Fruit fly (Drosophila melanogaster) whole organism, embryonic: ENCODE measurements around the gene CG14302.
A peak's percentile ranks its signal among the peaks of the same experiment; 100 is the strongest.

Experiments
- Abd-B ChIP-seq: fragments of 200-800 bp; sonication (Bioruptor generic); optimal IDR thresholded peaks from 2 replicates; lab custom pipeline; 2018; ENCODE audit warnings: missing biosample characterization, mild to moderate bottlenecking, missing genetic modification characterization, moderate library complexity
- Bdp1 ChIP-seq: fragments of 200-800 bp; sonication (Bioruptor generic); optimal IDR thresholded peaks from 3 replicates; lab custom pipeline; 2016; ENCODE audit warnings: missing biosample characterization, missing genetic modification characterization
- CG10321 ChIP-seq: fragments of 200-800 bp; sonication (Bioruptor generic); IDR thresholded peaks from 2 replicates; pipeline ENCODE4 v1.3.6; 2022; ENCODE audit warnings: missing biosample characterization, missing genetic modification characterization
- CG10431 ChIP-seq: fragments of 200-800 bp; sonication (Bioruptor generic); optimal IDR thresholded peaks from 3 replicates; lab custom pipeline; 2018; ENCODE audit warnings: missing biosample characterization, mild to moderate bottlenecking, missing genetic modification characterization
- CG12236 ChIP-seq: fragments of 200-800 bp; sonication (Bioruptor generic); optimal IDR thresholded peaks from 2 replicates; lab custom pipeline; 2016; ENCODE audit warnings: missing biosample characterization, missing genetic modification characterization
- CG13624 ChIP-seq: fragments of 200-800 bp; sonication (Bioruptor generic); optimal IDR thresholded peaks from 2 replicates; lab custom pipeline; 2016; ENCODE audit warnings: missing biosample characterization, missing genetic modification characterization
- CG15073 ChIP-seq: fragments of 200-800 bp; sonication (Bioruptor generic); optimal IDR thresholded peaks from 2 replicates; lab custom pipeline; 2016; ENCODE audit warnings: missing biosample characterization, missing genetic modification characterization
- CG15601 ChIP-seq: fragments of 200-800 bp; sonication (Bioruptor generic); optimal IDR thresholded peaks from 3 replicates; lab custom pipeline; 2019; ENCODE audit warnings: missing biosample characterization, mild to moderate bottlenecking, missing genetic modification characterization, moderate library complexity
- CG1603 ChIP-seq: fragments of 200-800 bp; sonication (Bioruptor generic); optimal IDR thresholded peaks from 2 replicates; lab custom pipeline; 2019; ENCODE audit warnings: missing biosample characterization, mild to moderate bottlenecking, missing genetic modification characterization, moderate library complexity
- CG16813 ChIP-seq: fragments of 200-800 bp; sonication (Bioruptor generic); IDR thresholded peaks from 3 replicates; pipeline ENCODE4 v1.3.6; 2022; ENCODE audit warnings: missing biosample characterization, missing genetic modification characterization; ENCODE audit not compliant: partially characterized antibody
- CG17361 ChIP-seq: fragments of 200-800 bp; sonication (Bioruptor generic); IDR thresholded peaks from 3 replicates; pipeline ENCODE4 v1.3.6; 2022; ENCODE audit warnings: missing biosample characterization, missing genetic modification characterization
- CG2678 ChIP-seq: fragments of 200-800 bp; sonication (Bioruptor generic); optimal IDR thresholded peaks from 3 replicates; lab custom pipeline; 2019; ENCODE audit warnings: missing biosample characterization, mild to moderate bottlenecking, missing genetic modification characterization, moderate library complexity
- CG34376 ChIP-seq: fragments of 200-800 bp; sonication (Bioruptor generic); optimal IDR thresholded peaks from 2 replicates; lab custom pipeline; 2018; ENCODE audit warnings: missing biosample characterization, mild to moderate bottlenecking, missing genetic modification characterization
- CG3838 ChIP-seq: fragments of 200-800 bp; sonication (Bioruptor generic); optimal IDR thresholded peaks from 3 replicates; lab custom pipeline; 2016; ENCODE audit warnings: missing biosample characterization, missing genetic modification characterization
- CG4282 ChIP-seq: fragments of 200-800 bp; sonication (Bioruptor generic); optimal IDR thresholded peaks from 2 replicates; lab custom pipeline; 2016; ENCODE audit warnings: missing biosample characterization, missing genetic modification characterization
- CG4617 ChIP-seq: fragments of 200-800 bp; sonication (Bioruptor generic); optimal IDR thresholded peaks from 3 replicates; lab custom pipeline; 2016; ENCODE audit warnings: missing biosample characterization, missing genetic modification characterization, borderline replicate concordance
- CG6765 ChIP-seq: fragments of 200-800 bp; sonication (Bioruptor generic); optimal IDR thresholded peaks from 3 replicates; lab custom pipeline; 2017; ENCODE audit warnings: missing biosample characterization, mild to moderate bottlenecking, missing genetic modification characterization
- CG7372 ChIP-seq: fragments of 200-800 bp; sonication (Bioruptor generic); IDR thresholded peaks from 2 replicates; pipeline ENCODE4 v1.3.6; 2022; ENCODE audit warnings: missing biosample characterization, missing genetic modification characterization
- CG9609 ChIP-seq: fragments of 200-800 bp; sonication (Bioruptor generic); optimal IDR thresholded peaks from 3 replicates; lab custom pipeline; 2016; ENCODE audit warnings: missing biosample characterization, missing genetic modification characterization
- CG9817 ChIP-seq: fragments of 200-800 bp; sonication (Bioruptor generic); optimal IDR thresholded peaks from 2 replicates; lab custom pipeline; 2018; ENCODE audit warnings: missing biosample characterization, mild to moderate bottlenecking, missing genetic modification characterization, moderate library complexity
- Camta ChIP-seq: fragments of 200-800 bp; sonication (Bioruptor generic); optimal IDR thresholded peaks from 2 replicates; lab custom pipeline; 2016; ENCODE audit warnings: missing biosample characterization, missing genetic modification characterization
- CoRest ChIP-seq: fragments of 200-800 bp; sonication (Bioruptor generic); optimal IDR thresholded peaks from 3 replicates; lab custom pipeline; 2018; ENCODE audit warnings: missing biosample characterization, mild to moderate bottlenecking, missing genetic modification characterization, moderate library complexity
- Ets97D ChIP-seq: fragments of 200-800 bp; sonication (Bioruptor generic); optimal IDR thresholded peaks from 3 replicates; lab custom pipeline; 2016; ENCODE audit warnings: missing biosample characterization, missing genetic modification characterization
- Fer3 ChIP-seq: fragments of 200-800 bp; sonication (Bioruptor generic); optimal IDR thresholded peaks from 2 replicates; lab custom pipeline; 2018; ENCODE audit warnings: missing biosample characterization, mild to moderate bottlenecking, missing genetic modification characterization, moderate library complexity
- Hr51 ChIP-seq, 2 experiments: fragments of 200-800 bp; sonication (Bioruptor generic); optimal IDR thresholded peaks; 2 replicates in 1 of 2; 3 replicates in 1 of 2; lab custom pipeline; 2016 to 2018; ENCODE audit warnings: missing biosample characterization in 2 of 2, missing genetic modification characterization in 2 of 2, mild to moderate bottlenecking in 1 of 2, moderate library complexity in 1 of 2
- NFAT ChIP-seq: fragments of 200-800 bp; sonication (Bioruptor generic); IDR thresholded peaks from 2 replicates; pipeline ENCODE4 v1.3.6; 2022; ENCODE audit warnings: missing biosample characterization, missing genetic modification characterization
- Ravus ChIP-seq: fragments of 200-800 bp; sonication (Bioruptor generic); IDR thresholded peaks from 2 replicates; pipeline ENCODE4 v1.3.6; 2022; ENCODE audit warnings: missing biosample characterization, missing genetic modification characterization
- Rfx ChIP-seq: fragments of 200-800 bp; sonication (Bioruptor generic); IDR thresholded peaks from 2 replicates; pipeline ENCODE4 v1.3.6; 2022; ENCODE audit warnings: missing biosample characterization, missing genetic modification characterization
- Sox100B ChIP-seq: fragments of 200-800 bp; sonication (Bioruptor generic); optimal IDR thresholded peaks from 3 replicates; lab custom pipeline; 2018; ENCODE audit warnings: missing biosample characterization, mild to moderate bottlenecking, missing genetic modification characterization
- Trl ChIP-seq, 3 experiments: fragments of >200 bp in 2 of 3; fragments of 200-800 bp in 1 of 3; sonication (Bioruptor generic) in 1 of 3; optimal IDR thresholded peaks; 2 replicates in 1 of 3; 3 replicates in 2 of 3; lab custom pipeline; 2016 to 2017; ENCODE audit warnings: missing biosample characterization in 1 of 3, missing genetic modification characterization in 1 of 3
- Xbp1 ChIP-seq: fragments of 200-800 bp; sonication (Bioruptor generic); optimal IDR thresholded peaks from 3 replicates; lab custom pipeline; 2016; ENCODE audit warnings: missing biosample characterization, mild to moderate bottlenecking, missing genetic modification characterization
- br ChIP-seq: fragments of >200 bp; optimal IDR thresholded peaks from 2 replicates; lab custom pipeline; 2017
- cg ChIP-seq: fragments of 200-800 bp; sonication (Bioruptor generic); optimal IDR thresholded peaks from 3 replicates; lab custom pipeline; 2019; ENCODE audit warnings: missing biosample characterization, mild to moderate bottlenecking, missing genetic modification characterization, moderate library complexity
- ci ChIP-seq: fragments of 200-800 bp; sonication (Bioruptor generic); IDR thresholded peaks from 3 replicates; pipeline ENCODE4 v1.3.6; 2022; ENCODE audit warnings: missing biosample characterization, missing genetic modification characterization
- cwo ChIP-seq: fragments of 200-800 bp; sonication (Bioruptor generic); optimal IDR thresholded peaks from 3 replicates; lab custom pipeline; 2017; ENCODE audit warnings: missing biosample characterization, missing genetic modification characterization, mild to moderate bottlenecking, moderate library complexity, missing genetic modification reagents
- gt ChIP-seq: fragments of 200-800 bp; sonication (Bioruptor generic); IDR thresholded peaks from 2 replicates; pipeline ENCODE4 v1.3.6; 2022; ENCODE audit warnings: missing biosample characterization, missing genetic modification characterization
- jigr1 ChIP-seq: fragments of 200-800 bp; sonication (Bioruptor generic); IDR thresholded peaks from 3 replicates; pipeline ENCODE4 v1.3.6; 2022; ENCODE audit warnings: missing biosample characterization, missing genetic modification characterization
- nerfin-1 ChIP-seq: fragments of 200-800 bp; sonication (Bioruptor generic); optimal IDR thresholded peaks from 3 replicates; lab custom pipeline; 2019; ENCODE audit warnings: missing biosample characterization, mild to moderate bottlenecking, missing genetic modification characterization, moderate library complexity
- pho ChIP-seq: fragments of 200-800 bp; sonication (Bioruptor generic); optimal IDR thresholded peaks from 2 replicates; lab custom pipeline; 2016; ENCODE audit warnings: missing biosample characterization, missing genetic modification characterization
- pum ChIP-seq: fragments of 200-800 bp; sonication (Bioruptor generic); optimal IDR thresholded peaks from 2 replicates; lab custom pipeline; 2016; ENCODE audit warnings: missing biosample characterization, missing genetic modification characterization
- pzg ChIP-seq: fragments of 200-800 bp; sonication (Bioruptor generic); optimal IDR thresholded peaks from 3 replicates; lab custom pipeline; 2018; ENCODE audit warnings: missing biosample characterization, mild to moderate bottlenecking, missing genetic modification characterization, moderate library complexity
- salm ChIP-seq: fragments of 200-800 bp; sonication (Bioruptor generic); optimal IDR thresholded peaks from 2 replicates; lab custom pipeline; 2018; ENCODE audit warnings: missing biosample characterization, mild to moderate bottlenecking, missing genetic modification characterization
- shn ChIP-seq: fragments of 200-800 bp; sonication (Bioruptor generic); optimal IDR thresholded peaks from 3 replicates; lab custom pipeline; 2016; ENCODE audit warnings: missing biosample characterization, missing genetic modification characterization
- slbo ChIP-seq: fragments of 200-800 bp; sonication (Bioruptor generic); IDR thresholded peaks from 2 replicates; pipeline ENCODE4 v1.3.6; 2022; ENCODE audit warnings: missing biosample characterization, missing genetic modification characterization
- so ChIP-seq: fragments of 200-800 bp; sonication (Bioruptor generic); IDR thresholded peaks from 3 replicates; pipeline ENCODE4 v1.3.6; 2022; ENCODE audit warnings: missing biosample characterization, missing genetic modification characterization
- sug ChIP-seq: fragments of 200-800 bp; optimal IDR thresholded peaks from 2 replicates; lab custom pipeline; 2019; ENCODE audit warnings: missing biosample characterization, mild to moderate bottlenecking, missing genetic modification characterization, moderate library complexity
- tll ChIP-seq, 2 experiments: fragments of 200-800 bp in 1 of 2; fragments of >200 bp in 1 of 2; sonication (Bioruptor generic) in 1 of 2; optimal IDR thresholded peaks; 2 replicates each; lab custom pipeline; 2017 to 2019; ENCODE audit warnings: missing biosample characterization in 2 of 2, missing genetic modification characterization in 2 of 2, mild to moderate bottlenecking in 1 of 2, moderate library complexity in 1 of 2
- trem ChIP-seq: fragments of 200-800 bp; optimal IDR thresholded peaks from 3 replicates; lab custom pipeline; 2019; ENCODE audit warnings: missing biosample characterization, mild to moderate bottlenecking, missing genetic modification characterization, moderate library complexity
- vnd ChIP-seq: fragments of 200-800 bp; sonication (Bioruptor generic); IDR thresholded peaks from 3 replicates; pipeline ENCODE4 v1.3.6; 2022; ENCODE audit warnings: missing biosample characterization, missing genetic modification characterization; ENCODE audit not compliant: partially characterized antibody

The CG14302 gene

dm6 chr3R:18743270-18743922, 10.9 kb downstream of the CG14302 start, which contains the start of gene Mekk1 (continued):
- TF ChIP-seq vnd (GFP tag; lab: Robert Waterston, UW): peak; percentile 58; the same call in 1 of the 3 replicates
- peak; percentile 0 for TF ChIP-seq cwo (GFP tag; lab: Kevin White, UChicago)
- no peak for TF ChIP-seq gt (GFP tag; lab: Robert Waterston, UW)
- no peak for TF ChIP-seq CG15073 (GFP tag; lab: Kevin White, UChicago)
- peak; percentile 19 for TF ChIP-seq Camta
- peak; percentile 60; the same call in 1 of the 2 replicates for TF ChIP-seq slbo
- peak; percentile 69 for TF ChIP-seq cg (GFP tag; lab: Kevin White, UChicago)
- TF ChIP-seq br (lab: Kevin White, UChicago): no peak
- peak; percentile 62 for TF ChIP-seq Ets97D
- TF ChIP-seq Sox100B (GFP tag; lab: Kevin White, UChicago): peak; percentile 43
- peak in 1 of 2 experiments; percentile 54 for TF ChIP-seq Hr51 (GFP tag; optimal IDR thresholded peaks at IDR 0.05; lab: Kevin White, UChicago)
- TF ChIP-seq tll (GFP tag; optimal IDR thresholded peaks at IDR 0.05; lab: Kevin White, UChicago): no peak
- peak; percentile 7 for TF ChIP-seq CG10431
- peak; percentile 8 for TF ChIP-seq CG4282 (GFP tag; lab: Kevin White, UChicago)
- TF ChIP-seq CG6765 (GFP tag; lab: Kevin White, UChicago): peak; percentile 1
- TF ChIP-seq trem (tag; lab: Kevin White, UChicago): no peak
- peak; percentile 66 for TF ChIP-seq CG34376
- peak; percentile 53 for TF ChIP-seq shn
- no peak for TF ChIP-seq CG10321 (GFP tag; lab: Robert Waterston, UW)
- TF ChIP-seq CG17361 (GFP tag; lab: Robert Waterston, UW): peak; percentile 58
- peak; percentile 63 for TF ChIP-seq pho
- no peak for TF ChIP-seq jigr1 (GFP tag; lab: Robert Waterston, UW)
- peak; percentile 83 for TF ChIP-seq sug (tag; lab: Kevin White, UChicago)
- TF ChIP-seq Bdp1 (GFP tag; lab: Kevin White, UChicago): peak; percentile 10
- peak in 1 of 2 experiments; percentile 43 for TF ChIP-seq Trl (optimal IDR thresholded peaks at IDR 0.05; lab: Kevin White, UChicago)
- TF ChIP-seq Trl (GFP tag; optimal IDR thresholded peaks at IDR 0.05; lab: Kevin White, UChicago): peak; percentile 38
- TF ChIP-seq Ravus (GFP tag; lab: Robert Waterston, UW): no peak
- TF ChIP-seq so (GFP tag; lab: Robert Waterston, UW): no peak
- TF ChIP-seq CG15601 (tag; lab: Kevin White, UChicago): peak; percentile 13
- peak; percentile 59; the same call in 1 of the 2 replicates for TF ChIP-seq Rfx
- TF ChIP-seq CoRest (tag; lab: Kevin White, UChicago): peak; percentile 67
- no peak for TF ChIP-seq CG3838 (GFP tag; lab: Kevin White, UChicago)
- TF ChIP-seq Abd-B (GFP tag; lab: Kevin White, UChicago): peak; percentile 40
- no peak for TF ChIP-seq nerfin-1 (tag; lab: Kevin White, UChicago)
- TF ChIP-seq Xbp1: peak; percentile 55
- TF ChIP-seq CG16813 (GFP tag; lab: Robert Waterston, UW): peak; percentile 61
- TF ChIP-seq CG2678: peak; percentile 70
- 0 out of 3 replicates have a peak, but pooled peaks have one; percentile 9 for TF ChIP-seq ci (GFP tag; lab: Robert Waterston, UW)
- TF ChIP-seq pzg: peak; percentile 67
- peak; percentile 59 for TF ChIP-seq CG13624 (GFP tag; lab: Kevin White, UChicago)
- peak; percentile 4 for TF ChIP-seq CG4617 (GFP tag; lab: Kevin White, UChicago)
- TF ChIP-seq CG9817 (tag; lab: Kevin White, UChicago): peak; percentile 60
- TF ChIP-seq CG7372 (GFP tag; lab: Robert Waterston, UW): peak; percentile 20; the same call in 1 of the 2 replicates
- no peak for TF ChIP-seq CG1603 (tag; lab: Kevin White, UChicago)
- TF ChIP-seq CG9609 (GFP tag; lab: Kevin White, UChicago): peak; percentile 35
- TF ChIP-seq NFAT (GFP tag; lab: Robert Waterston, UW): no peak
- TF ChIP-seq CG12236: no peak
- peak; percentile 44 for TF ChIP-seq Fer3
- TF ChIP-seq salm (tag; lab: Kevin White, UChicago): no peak
- peak; percentile 20 for TF ChIP-seq pum (GFP tag; lab: Kevin White, UChicago)
